Worm (Caenorhabditis elegans): ENCODE measurements around the gene ZK822.9.

DNA sequence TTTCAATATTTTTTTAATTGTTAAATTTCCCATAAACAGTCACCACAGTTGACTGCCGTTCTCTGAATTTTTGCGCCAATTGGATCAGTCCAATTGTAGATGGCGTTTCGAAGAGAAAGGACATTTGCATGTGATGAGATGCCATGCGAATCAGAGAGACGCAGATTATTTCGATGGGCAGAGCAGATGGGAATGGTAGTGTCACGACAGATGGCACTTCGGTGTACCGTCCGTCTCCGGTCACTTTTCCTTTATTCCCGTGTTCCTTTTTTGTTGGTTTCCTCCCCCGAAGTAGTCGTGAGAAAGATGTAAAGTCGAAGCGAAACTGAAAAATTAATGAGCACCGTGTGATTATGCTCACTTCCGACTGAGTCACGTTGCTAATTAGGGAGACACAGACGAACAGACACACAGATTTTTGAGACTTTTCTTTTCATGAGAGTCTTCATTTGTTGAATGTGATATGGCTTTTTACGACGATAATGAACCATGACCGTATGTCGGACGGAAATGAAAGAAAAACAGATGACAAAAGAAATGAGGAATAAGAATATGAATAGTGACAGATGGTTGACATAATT, 48.0 kb upstream of the ZK822.9 start:
- no peak for TF ChIP-seq unc-62 (GFP tag; optimal IDR thresholded peaks at IDR 0.05)
- TF ChIP-seq ceh-82 (tag; optimal IDR thresholded peaks at IDR 0.05), result no peak
- TF ChIP-seq snpc-4 (tag; optimal IDR thresholded peaks at IDR 0.05), result no peak
- no peak for TF ChIP-seq tbx-2 (tag; optimal IDR thresholded peaks at IDR 0.05)
- TF ChIP-seq elt-1 (tag; optimal IDR thresholded peaks at IDR 0.05), result no peak
- TF ChIP-seq nhr-28 (tag; optimal IDR thresholded peaks at IDR 0.05), result no peak
- no peak for TF ChIP-seq pqm-1 (tag; optimal IDR thresholded peaks at IDR 0.05)
- TF ChIP-seq daf-12 (tag; optimal IDR thresholded peaks at IDR 0.05), result no peak

Measured in whole organism, L3 larva.